Worm (Caenorhabditis elegans): ENCODE data around the gene ZK1307.3.

- no peak for TF ChIP-seq unc-62 (GFP tag; optimal IDR thresholded peaks at IDR 0.05 in 1 of 2)
- TF ChIP-seq unc-62 (tag; optimal IDR thresholded peaks at IDR 0.05): no peak
- TF ChIP-seq lsy-2 (tag; optimal IDR thresholded peaks at IDR 0.05): peak in 1 of 2 experiments; percentile 12
- no peak for TF ChIP-seq nhr-237 (tag; optimal IDR thresholded peaks at IDR 0.05)
- TF ChIP-seq lin-38 (GFP tag; IDR thresholded peaks at IDR 0.05): no peak
- no peak for TF ChIP-seq ztf-11 (tag; optimal IDR thresholded peaks at IDR 0.05)
- no peak for TF ChIP-seq zip-2 (tag; optimal IDR thresholded peaks at IDR 0.05)
- no peak for TF ChIP-seq nhr-11 (tag; optimal IDR thresholded peaks at IDR 0.05)
- no peak for TF ChIP-seq R02D3.7 (tag; optimal IDR thresholded peaks at IDR 0.05)
- TF ChIP-seq nhr-6 (tag; optimal IDR thresholded peaks at IDR 0.05): no peak
- no peak for TF ChIP-seq ceh-32 (tag; optimal IDR thresholded peaks at IDR 0.05; ENCODE audit: poor library complexity)
- no peak for TF ChIP-seq snpc-4 (tag; optimal IDR thresholded peaks at IDR 0.05)
- no peak for TF ChIP-seq T26A8.4 (GFP tag; IDR thresholded peaks at IDR 0.05)
Observed at ce11 chrII:9690067-9690632, 37.3 kb upstream of the ZK1307.3 start.

All from whole organism, L4 larva.